Worm (Caenorhabditis elegans): ENCODE measurements around the gene D1014.7.

Gene D1014.7

DNA sequence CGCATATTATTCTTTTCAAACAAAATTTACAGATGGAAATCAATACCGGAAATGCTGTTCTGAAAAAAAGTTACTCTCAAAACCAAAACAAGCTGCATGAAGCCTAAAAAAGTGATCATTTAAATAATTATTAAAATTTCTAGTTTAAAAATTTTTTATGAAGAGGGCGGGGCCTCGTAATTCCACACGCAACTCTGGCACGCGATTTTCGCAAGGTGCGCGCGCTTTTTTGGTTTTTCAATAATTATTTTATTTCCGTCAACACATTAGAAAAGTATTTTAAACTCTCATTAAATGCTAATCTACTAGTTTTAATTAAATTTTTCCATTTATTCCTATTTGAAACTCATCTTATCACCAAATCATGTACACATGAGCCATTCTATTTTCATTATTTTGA, 11.7 kb downstream of the D1014.7 start:
- no peak for TF ChIP-seq efl-1 (optimal IDR thresholded peaks at IDR 0.05)
- peak in 1 of 2 experiments; percentile 75 for TF ChIP-seq efl-1 (GFP tag; optimal IDR thresholded peaks at IDR 0.05 in 1 of 2)
- TF ChIP-seq lsy-2 (tag; optimal IDR thresholded peaks at IDR 0.05), result no peak

ce11 chrV:8130149-8130661, 12.1 kb downstream of the D1014.7 start, which contains the start of gene snap-1:
snap-1 (plus strand) TSS chrV:8130611.
- TF ChIP-seq ceh-82 (tag; optimal IDR thresholded peaks at IDR 0.05), result peak; percentile 0 to 91 (median 51)
- peak; percentile 27 for TF ChIP-seq snpc-4 (tag; optimal IDR thresholded peaks at IDR 0.05)
- TF ChIP-seq dpl-1 (GFP tag; optimal IDR thresholded peaks at IDR 0.05), result peak; percentile 14 to 52 (median 33)
- no peak for TF ChIP-seq dsc-1 (tag; optimal IDR thresholded peaks at IDR 0.05)
- no peak for TF ChIP-seq nhr-12 (tag; optimal IDR thresholded peaks at IDR 0.05)
- TF ChIP-seq mdl-1 (tag; optimal IDR thresholded peaks at IDR 0.05), result peak in 1 of 2 experiments; percentile 17
- peak; percentile 51 for TF ChIP-seq nhr-47 (tag; optimal IDR thresholded peaks at IDR 0.05)
- TF ChIP-seq swsn-7 (tag; optimal IDR thresholded peaks at IDR 0.05), result peak; percentile 5
- TF ChIP-seq unc-86 (tag; optimal IDR thresholded peaks at IDR 0.05), result peak; percentile 46
- TF ChIP-seq snu-23 (GFP tag; optimal IDR thresholded peaks at IDR 0.05), result peak; percentile 56
- TF ChIP-seq egl-27 (tag; optimal IDR thresholded peaks at IDR 0.05), result no peak
- TF ChIP-seq lin-13 (GFP tag; optimal IDR thresholded peaks at IDR 0.05), result peak; percentile 48
- TF ChIP-seq C34B4.2 (tag; optimal IDR thresholded peaks at IDR 0.05), result no peak
- TF ChIP-seq fkh-10 (GFP tag; optimal IDR thresholded peaks at IDR 0.05), result peak; percentile 7
- TF ChIP-seq sptf-1 (tag; optimal IDR thresholded peaks at IDR 0.05), result no peak
- TF ChIP-seq F16B12.6 (tag; optimal IDR thresholded peaks at IDR 0.05), result no peak
- TF ChIP-seq lir-3 (tag; optimal IDR thresholded peaks at IDR 0.05; ENCODE audit: poor library complexity), result peak; percentile 33
- no peak for TF ChIP-seq ztf-4 (tag; optimal IDR thresholded peaks at IDR 0.05)
- peak; percentile 58 for TF ChIP-seq isw-1 (GFP tag; IDR thresholded peaks at IDR 0.05)
- peak; percentile 74 for TF ChIP-seq xbp-1 (tag; optimal IDR thresholded peaks at IDR 0.05)
- TF ChIP-seq lin-35 (GFP tag; optimal IDR thresholded peaks at IDR 0.05), result peak; percentile 40 to 65
- TF ChIP-seq alr-1 (tag; optimal IDR thresholded peaks at IDR 0.05; ENCODE audit: borderline replicate concordance), result no peak
- peak; percentile 52 for TF ChIP-seq lin-15B (tag; optimal IDR thresholded peaks at IDR 0.05)
- peak; percentile 45 to 49 for TF ChIP-seq lsy-2 (tag; optimal IDR thresholded peaks at IDR 0.05)
- TF ChIP-seq nhr-20 (tag; optimal IDR thresholded peaks at IDR 0.05), result peak; percentile 14
- peak; percentile 70 for TF ChIP-seq nhr-71 (tag; optimal IDR thresholded peaks at IDR 0.05)
- no peak for TF ChIP-seq ceh-8 (GFP tag; optimal IDR thresholded peaks at IDR 0.05)
- peak; percentile 85 for TF ChIP-seq fkh-8 (tag; optimal IDR thresholded peaks at IDR 0.05)
- no peak for TF ChIP-seq elt-3 (tag; optimal IDR thresholded peaks at IDR 0.05)
- TF ChIP-seq rnt-1 (tag; optimal IDR thresholded peaks at IDR 0.05), result peak; percentile 34
- peak; percentile 90 for TF ChIP-seq mep-1 (tag; optimal IDR thresholded peaks at IDR 0.05)
- TF ChIP-seq efl-1 (optimal IDR thresholded peaks at IDR 0.05), result peak; percentile 43 to 56
- peak; percentile 29 to 95 for TF ChIP-seq efl-1 (GFP tag; optimal IDR thresholded peaks at IDR 0.05 in 1 of 2)
- peak; percentile 75 for TF ChIP-seq zip-4 (GFP tag; optimal IDR thresholded peaks at IDR 0.05)
- TF ChIP-seq nhr-28 (tag; optimal IDR thresholded peaks at IDR 0.05), result no peak
- TF ChIP-seq jun-1 (tag; optimal IDR thresholded peaks at IDR 0.05), result peak; percentile 28
- peak; percentile 6 for TF ChIP-seq tbx-2 (tag; optimal IDR thresholded peaks at IDR 0.05)
- peak; percentile 95 for TF ChIP-seq lin-14 (GFP tag; optimal IDR thresholded peaks at IDR 0.05)
- TF ChIP-seq skn-1 (tag; optimal IDR thresholded peaks at IDR 0.05), result peak; percentile 81

DNA sequence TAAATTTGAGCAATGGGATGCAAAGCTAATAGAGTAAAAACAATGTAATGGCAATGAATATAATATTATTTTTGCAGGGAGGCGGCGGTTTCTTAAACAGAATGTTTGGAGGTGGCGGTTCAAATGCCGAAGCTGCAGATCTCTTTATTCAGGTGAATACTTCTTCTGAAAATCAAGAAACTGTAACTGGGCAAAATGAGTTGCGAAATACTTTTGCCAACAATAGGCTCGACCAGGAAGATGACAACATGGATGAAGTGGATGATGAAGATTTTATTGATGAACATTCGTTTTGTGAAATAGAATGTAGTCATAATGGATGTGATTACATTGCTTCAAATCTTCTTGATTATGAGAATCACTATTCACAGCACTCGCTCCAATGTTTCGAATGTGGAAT, 12.7 kb downstream of the D1014.7 start:
- TF ChIP-seq C16A3.4 (tag; optimal IDR thresholded peaks at IDR 0.05) (no peak), lir-3 (tag; optimal IDR thresholded peaks at IDR 0.05; ENCODE audit: poor library complexity) (no peak), F16B12.6 (tag; optimal IDR thresholded peaks at IDR 0.05) (no peak), nhr-19 (GFP tag; conservative IDR thresholded peaks at IDR 0.05) (no peak), irx-1 (tag; optimal IDR thresholded peaks at IDR 0.05) (no peak), ceh-90 (tag; optimal IDR thresholded peaks at IDR 0.05) (no peak), alr-1 (tag; optimal IDR thresholded peaks at IDR 0.05; ENCODE audit: borderline replicate concordance) (no peak), ceh-63 (GFP tag; optimal IDR thresholded peaks at IDR 0.05) (no peak), elt-2 (tag; optimal IDR thresholded peaks at IDR 0.05) (no peak), ztf-11 (tag; optimal IDR thresholded peaks at IDR 0.05) (no peak), nhr-28 (tag; optimal IDR thresholded peaks at IDR 0.05) (no peak), snu-23 (GFP tag; optimal IDR thresholded peaks at IDR 0.05) (no peak), nhr-71 (tag; optimal IDR thresholded peaks at IDR 0.05) (no peak), efl-1 (optimal IDR thresholded peaks at IDR 0.05) (no peak), efl-1 (GFP tag; optimal IDR thresholded peaks at IDR 0.05 in 1 of 2) (no peak)
